Fruit fly (Drosophila melanogaster) whole organism, larva: ENCODE data around the gene CG4836.
A peak's percentile ranks its signal among the peaks of the same experiment; 100 is the strongest.

ENCODE experiments used
- noc ChIP-seq: fragments of 200-800 bp; sonication (Bioruptor generic); optimal IDR thresholded peaks from 3 replicates; lab custom pipeline; 2019; ENCODE audit warnings: missing biosample characterization, mild to moderate bottlenecking, missing genetic modification characterization, moderate library complexity

CG4836 gene

dm6 chr3R:20013404-20013922 lies at the start of gene CG4836, which contains the start of gene CG17190:
TSS of gene CG4836 (plus strand) at chr3R:20013872.
TSS of gene CG17190 (minus strand) at chr3R:20013504.
- TF ChIP-seq noc: no peak

dm6 chr3R:19968695-19969094 lies 45.0 kb upstream of the CG4836 start:
- no peak for TF ChIP-seq noc

dm6 chr3R:19972598-19972997 lies 41.1 kb upstream of the CG4836 start, which contains the start of gene CG31213:
TSS of gene CG31213 (plus strand) at chr3R:19972898.
- TF ChIP-seq noc: no peak

dm6 chr3R:19985376-19985775 lies 28.3 kb upstream of the CG4836 start:
- TF ChIP-seq noc: no peak

dm6 chr3R:19995408-19995807 lies 18.3 kb upstream of the CG4836 start:
- no peak for TF ChIP-seq noc

- no peak for TF ChIP-seq noc
These were observed 17.2 kb upstream of the CG4836 start for dm6 chr3R:19996433-19996832.

- TF ChIP-seq noc: no peak
These were observed 16.1 kb upstream of the CG4836 start for dm6 chr3R:19997526-19998070.

- TF ChIP-seq noc: peak; percentile 4
These were observed 15.3 kb upstream of the CG4836 start for dm6 chr3R:19998418-19998817.

dm6 chr3R:19999474-19999873 lies 14.2 kb upstream of the CG4836 start:
- peak; percentile 86 for TF ChIP-seq noc

dm6 chr3R:20001595-20001997 lies 12.1 kb upstream of the CG4836 start:
- TF ChIP-seq noc: no peak

- no peak for TF ChIP-seq noc
These were observed 9.0 kb upstream of the CG4836 start for dm6 chr3R:20004697-20005096.

dm6 chr3R:20006617-20007016 lies 7.1 kb upstream of the CG4836 start:
- TF ChIP-seq noc: peak; percentile 68

- no peak for TF ChIP-seq noc
These were observed 6.0 kb upstream of the CG4836 start for dm6 chr3R:20007399-20008285.

- peak; percentile 61 for TF ChIP-seq noc
These were observed 5.2 kb upstream of the CG4836 start, which contains the start of the genes Hs6st and MED25 for dm6 chr3R:20008372-20009051. TSS of gene Hs6st (minus strand) at chr3R:20008512. TSS of gene MED25 (plus strand) at chr3R:20008947.

dm6 chr3R:20010942-20011341 lies 2.7 kb upstream of the CG4836 start:
- TF ChIP-seq noc: no peak

dm6 chr3R:20012688-20013087 lies 984 bp upstream of the CG4836 start:
- TF ChIP-seq noc: no peak

- TF ChIP-seq noc: no peak
These were observed 7.6 kb downstream of the CG4836 start, which contains the start of the genes PIG-L and psidin for dm6 chr3R:20021152-20021769. TSS of gene PIG-L (minus strand) at chr3R:20021338. TSS of gene psidin (plus strand) at chr3R:20021704.
